Comparison of ENCODE assay signal across 2 fruit fly cellular contexts in the genomic region with DNA sequence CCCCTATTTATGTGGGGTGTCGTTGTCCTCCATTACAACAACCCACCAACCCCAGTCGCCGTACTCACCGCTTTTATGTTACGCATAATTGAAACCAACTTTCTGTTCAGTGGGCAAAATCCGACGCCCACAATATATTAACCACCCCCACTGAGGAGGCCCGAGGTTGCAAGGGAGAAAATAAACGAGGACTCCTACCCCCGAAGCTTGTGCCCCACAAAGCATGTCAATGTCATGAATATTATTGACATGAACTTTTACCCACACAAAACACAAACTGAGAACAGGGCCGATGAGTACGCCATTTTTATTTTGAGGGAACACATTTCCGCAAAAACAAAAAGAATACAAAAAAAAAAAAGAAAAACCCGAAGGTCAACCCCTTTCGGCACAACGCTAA.
TF ChIP-seq lines count a peak whose summit lies in the region.

No protein-coding gene starts in this region.

- TF ChIP-seq CTCF in whole organism, embryonic (GFP tag; optimal IDR thresholded peaks at IDR 0.05; lab: Kevin White, UChicago): no peak

TF ChIP-seq in whole organism, embryonic, 481 proteins besides CTCF, POLR2A, EP300 and RAD21:
- TF ChIP-seq Hmr (GFP tag; optimal IDR thresholded peaks at IDR 0.05; lab: Kevin White, UChicago) (no peak), fd64A (GFP tag; optimal IDR thresholded peaks at IDR 0.05; lab: Kevin White, UChicago) (no peak), tio (GFP tag; optimal IDR thresholded peaks at IDR 0.05; lab: Kevin White, UChicago) (no peak), abd-A (tag; optimal IDR thresholded peaks at IDR 0.05; lab: Kevin White, UChicago) (peak; percentile 72), CG30020 (tag; optimal IDR thresholded peaks at IDR 0.05; lab: Kevin White, UChicago) (no peak), MTF-1 (GFP tag; optimal IDR thresholded peaks at IDR 0.05; lab: Kevin White, UChicago; ENCODE audit: borderline replicate concordance) (no peak), CG18476 (GFP tag; optimal IDR thresholded peaks at IDR 0.05; lab: Kevin White, UChicago) (no peak), CG10366 (GFP tag; IDR thresholded peaks at IDR 0.05; lab: Robert Waterston, UW) (no peak), CG17912 (GFP tag; optimal IDR thresholded peaks at IDR 0.05; lab: Kevin White, UChicago) (no peak), CG13894 (tag; optimal IDR thresholded peaks at IDR 0.05; lab: Kevin White, UChicago) (peak; percentile 32), sqz (GFP tag; optimal IDR thresholded peaks at IDR 0.05; lab: Kevin White, UChicago) (peak; percentile 54), CG8944 (GFP tag; optimal IDR thresholded peaks at IDR 0.05; lab: Kevin White, UChicago) (no peak), mld (GFP tag; IDR thresholded peaks at IDR 0.05; lab: Robert Waterston, UW; ENCODE audit: partially characterized antibody) (no peak), Dp (GFP tag; optimal IDR thresholded peaks at IDR 0.05; lab: Kevin White, UChicago) (no peak), Deaf1 (tag; optimal IDR thresholded peaks at IDR 0.05; lab: Kevin White, UChicago) (peak; percentile 62), Sox102F (GFP tag; optimal IDR thresholded peaks at IDR 0.05; lab: Kevin White, UChicago) (no peak), CG7786 (GFP tag; optimal IDR thresholded peaks at IDR 0.05; lab: Kevin White, UChicago) (no peak), zen (tag; optimal IDR thresholded peaks at IDR 0.05; lab: Kevin White, UChicago) (no peak), CG10321 (GFP tag; IDR thresholded peaks at IDR 0.05; lab: Robert Waterston, UW) (no peak), CG34422 (GFP tag; IDR thresholded peaks at IDR 0.05; lab: Robert Waterston, UW) (no peak), CG3407 (GFP tag; optimal IDR thresholded peaks at IDR 0.05; lab: Kevin White, UChicago) (no peak), Nf-YC (tag; optimal IDR thresholded peaks at IDR 0.05; lab: Kevin White, UChicago) (no peak)

TF ChIP-seq in whole organism, prepupa, 60 proteins besides CTCF, POLR2A, EP300 and RAD21:
- peak in 1 of 2 experiments; percentile 6 for TF ChIP-seq ss (GFP tag; optimal IDR thresholded peaks at IDR 0.05; lab: Kevin White, UChicago)
- TF ChIP-seq CG3919 (GFP tag; optimal IDR thresholded peaks at IDR 0.05; lab: Kevin White, UChicago): no peak
- TF ChIP-seq CG6163 (GFP tag; IDR thresholded peaks at IDR 0.05; lab: Robert Waterston, UW): 0 out of 3 replicates have a peak, but pooled peaks have one; percentile 6
- no peak for TF ChIP-seq CG4318 (GFP tag; optimal IDR thresholded peaks at IDR 0.05; lab: Kevin White, UChicago)
- TF ChIP-seq lz (GFP tag; optimal IDR thresholded peaks at IDR 0.05; lab: Kevin White, UChicago): no peak
- TF ChIP-seq Eip78C (GFP tag; lab: Kevin White, UChicago): peak; percentile 22
- no peak for TF ChIP-seq CG31627 (GFP tag; optimal IDR thresholded peaks at IDR 0.05; lab: Kevin White, UChicago)
- TF ChIP-seq Sox14 (GFP tag; optimal IDR thresholded peaks at IDR 0.05; lab: Kevin White, UChicago): no peak
TF ChIP-seq in whole organism, prepupa: peak in this region for 3.
